Worm (Caenorhabditis elegans) whole organism, early embryonic: ENCODE measurements around the gene F09G8.7.

Experiments used
- aly-1 ChIP-seq: sonication (generic microtip); optimal IDR thresholded peaks from 2 replicates; lab custom pipeline; 2016; ENCODE audit warnings: missing genetic modification characterization, missing compliant biosample characterization
- ama-1 ChIP-seq: fragments of 150-350 bp; optimal IDR thresholded peaks from 2 replicates; lab custom pipeline; 2014
- flt-1 ChIP-seq: fragments of 200-800 bp; sonication (Bioruptor generic); IDR thresholded peaks from 2 replicates; pipeline ENCODE4 v1.3.6; 2022; ENCODE audit warnings: missing genetic modification characterization, missing compliant biosample characterization
- hmbx-1 ChIP-seq: sonication (generic microtip); optimal IDR thresholded peaks from 2 replicates; lab custom pipeline; 2016; ENCODE audit warnings: mild to moderate bottlenecking, missing genetic modification characterization, missing compliant biosample characterization

DNA sequence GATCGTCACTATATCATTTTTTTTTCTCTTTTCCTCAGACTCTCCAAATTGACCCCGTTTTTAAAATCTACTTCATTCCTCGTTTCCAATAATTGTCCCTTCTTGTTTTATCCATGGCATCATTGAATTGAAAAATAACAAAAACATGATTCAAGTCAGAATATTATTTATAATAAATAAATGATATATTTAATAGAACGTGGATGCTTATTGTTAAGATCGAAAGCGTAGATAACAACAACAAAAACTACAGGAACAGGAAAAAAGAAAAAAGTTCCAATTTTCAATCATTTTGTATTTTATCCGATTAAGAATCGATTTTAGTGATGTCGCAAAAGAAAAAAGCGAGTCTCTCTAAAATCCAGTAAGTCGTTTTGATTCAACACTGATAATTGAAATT lies 44.2 kb upstream of the F09G8.7 start, which contains the start of gene F10E9.2:
- TF ChIP-seq flt-1 (GFP tag; lab: Robert Waterston, UW) (no peak), ama-1 (lab: Kevin White, UChicago) (no peak), hmbx-1 (tag; lab: Kevin White, UChicago) (no peak), aly-1 (no peak)
